Fruit fly (Drosophila melanogaster) whole organism, embryonic: ENCODE data around the gene CG4593.

ENCODE experiments used
- Aef1 ChIP-seq: fragments of 200-800 bp; sonication (Bioruptor generic); IDR thresholded peaks from 3 replicates; pipeline ENCODE4 v1.3.6; 2022; ENCODE audit warnings: missing biosample characterization, missing genetic modification characterization
- CG10431 ChIP-seq: fragments of 200-800 bp; sonication (Bioruptor generic); optimal IDR thresholded peaks from 3 replicates; lab custom pipeline; 2018; ENCODE audit warnings: missing biosample characterization, mild to moderate bottlenecking, missing genetic modification characterization
- CG15011 ChIP-seq: fragments of 200-800 bp; sonication (Bioruptor generic); optimal IDR thresholded peaks from 3 replicates; lab custom pipeline; 2018; ENCODE audit warnings: missing biosample characterization, mild to moderate bottlenecking, missing genetic modification characterization
- CG15073 ChIP-seq: fragments of 200-800 bp; sonication (Bioruptor generic); optimal IDR thresholded peaks from 2 replicates; lab custom pipeline; 2016; ENCODE audit warnings: missing biosample characterization, missing genetic modification characterization
- CG15269 ChIP-seq: fragments of 200-800 bp; sonication (Bioruptor generic); optimal IDR thresholded peaks from 2 replicates; lab custom pipeline; 2018; ENCODE audit warnings: missing biosample characterization, mild to moderate bottlenecking, missing genetic modification characterization, moderate library complexity
- CG15601 ChIP-seq: fragments of 200-800 bp; sonication (Bioruptor generic); optimal IDR thresholded peaks from 3 replicates; lab custom pipeline; 2019; ENCODE audit warnings: missing biosample characterization, mild to moderate bottlenecking, missing genetic modification characterization, moderate library complexity
- CG16779 ChIP-seq: fragments of 200-800 bp; sonication (Bioruptor generic); IDR thresholded peaks from 2 replicates; pipeline ENCODE4 v1.3.6; 2022; ENCODE audit warnings: missing biosample characterization, missing genetic modification characterization
- CG17912 ChIP-seq: fragments of 200-800 bp; sonication (Bioruptor generic); optimal IDR thresholded peaks from 2 replicates; lab custom pipeline; 2018; ENCODE audit warnings: missing biosample characterization, mild to moderate bottlenecking, missing genetic modification characterization
- CG2120 ChIP-seq: fragments of 200-800 bp; sonication (Bioruptor generic); optimal IDR thresholded peaks from 3 replicates; lab custom pipeline; 2016; ENCODE audit warnings: missing biosample characterization, missing genetic modification characterization
- CG2875 ChIP-seq: fragments of 200-800 bp; sonication (Bioruptor generic); optimal IDR thresholded peaks from 2 replicates; lab custom pipeline; 2017; ENCODE audit warnings: missing biosample characterization, mild to moderate bottlenecking, missing genetic modification characterization, missing genetic modification reagents
- CG3847 ChIP-seq: fragments of 200-800 bp; sonication (Bioruptor generic); IDR thresholded peaks from 2 replicates; pipeline ENCODE4 v1.3.6; 2022; ENCODE audit warnings: missing biosample characterization, missing genetic modification characterization
- CG7372 ChIP-seq: fragments of 200-800 bp; sonication (Bioruptor generic); IDR thresholded peaks from 2 replicates; pipeline ENCODE4 v1.3.6; 2022; ENCODE audit warnings: missing biosample characterization, missing genetic modification characterization
- CG7928 ChIP-seq: fragments of 200-800 bp; sonication (Bioruptor generic); optimal IDR thresholded peaks from 2 replicates; lab custom pipeline; 2017; ENCODE audit warnings: missing biosample characterization, mild to moderate bottlenecking, missing genetic modification characterization
- CG7987 ChIP-seq: fragments of 200-800 bp; sonication (Bioruptor generic); optimal IDR thresholded peaks from 2 replicates; lab custom pipeline; 2018; ENCODE audit warnings: missing biosample characterization, mild to moderate bottlenecking, missing genetic modification characterization, moderate library complexity
- CG9932 ChIP-seq: fragments of 200-800 bp; sonication (Bioruptor generic); IDR thresholded peaks from 2 replicates; pipeline ENCODE4 v1.3.6; 2022; ENCODE audit warnings: missing biosample characterization, missing genetic modification characterization
- Dip2 ChIP-seq: fragments of 200-800 bp; sonication (Bioruptor generic); IDR thresholded peaks from 2 replicates; pipeline ENCODE4 v1.3.6; 2022; ENCODE audit warnings: missing biosample characterization, missing genetic modification characterization
- Fer1 ChIP-seq: fragments of 200-800 bp; sonication (Bioruptor generic); optimal IDR thresholded peaks from 2 replicates; lab custom pipeline; 2017; ENCODE audit warnings: missing biosample characterization, mild to moderate bottlenecking, missing genetic modification characterization
- H2.0 ChIP-seq: fragments of 200-800 bp; sonication (Bioruptor generic); IDR thresholded peaks from 2 replicates; pipeline ENCODE4 v1.3.6; 2022; ENCODE audit warnings: missing biosample characterization, missing genetic modification characterization
- HLH3B ChIP-seq: fragments of 200-800 bp; sonication (Bioruptor generic); IDR thresholded peaks from 2 replicates; pipeline ENCODE4 v1.3.6; 2022; ENCODE audit warnings: missing biosample characterization, missing genetic modification characterization
- Mad ChIP-seq: fragments of 200-800 bp; sonication (Bioruptor generic); optimal IDR thresholded peaks from 2 replicates; lab custom pipeline; 2016; ENCODE audit warnings: missing biosample characterization, missing genetic modification characterization
- Nf-YB ChIP-seq: fragments of 200-800 bp; sonication (Bioruptor generic); optimal IDR thresholded peaks from 3 replicates; lab custom pipeline; 2019; ENCODE audit warnings: missing biosample characterization, mild to moderate bottlenecking, missing genetic modification characterization, moderate library complexity
- Stat92E ChIP-seq, 3 experiments: fragments of >200 bp in 2 of 3; fragments of 200-800 bp in 1 of 3; sonication (Bioruptor generic) in 1 of 3; optimal IDR thresholded peaks; 2 replicates each; lab custom pipeline; 2017 to 2019; ENCODE audit warnings: missing biosample characterization in 3 of 3, missing genetic modification characterization in 3 of 3, mild to moderate bottlenecking in 1 of 3, moderate library complexity in 1 of 3
- Vsx1 ChIP-seq: fragments of 200-800 bp; sonication (Bioruptor generic); optimal IDR thresholded peaks from 2 replicates; lab custom pipeline; 2017; ENCODE audit warnings: missing biosample characterization, mild to moderate bottlenecking, missing genetic modification characterization, missing genetic modification reagents
- br ChIP-seq: fragments of >200 bp; optimal IDR thresholded peaks from 2 replicates; lab custom pipeline; 2017
- ci ChIP-seq: fragments of 200-800 bp; sonication (Bioruptor generic); IDR thresholded peaks from 3 replicates; pipeline ENCODE4 v1.3.6; 2022; ENCODE audit warnings: missing biosample characterization, missing genetic modification characterization
- corto ChIP-seq: fragments of 200-800 bp; sonication (Bioruptor generic); optimal IDR thresholded peaks from 2 replicates; lab custom pipeline; 2016; ENCODE audit warnings: missing biosample characterization, mild to moderate bottlenecking, missing genetic modification characterization, moderate library complexity
- dan ChIP-seq: fragments of 200-800 bp; sonication (Bioruptor generic); IDR thresholded peaks from 2 replicates; pipeline ENCODE4 v1.3.6; 2022; ENCODE audit warnings: missing biosample characterization, missing genetic modification characterization
- dm ChIP-seq: fragments of 200-800 bp; sonication (Bioruptor generic); optimal IDR thresholded peaks from 3 replicates; lab custom pipeline; 2016; ENCODE audit warnings: missing biosample characterization, missing genetic modification characterization
- dysf ChIP-seq: fragments of 200-800 bp; sonication (Bioruptor generic); IDR thresholded peaks from 3 replicates; pipeline ENCODE4 v1.3.6; 2022; ENCODE audit warnings: missing biosample characterization, missing genetic modification characterization
- emc ChIP-seq: fragments of 200-800 bp; sonication (Bioruptor generic); optimal IDR thresholded peaks from 2 replicates; lab custom pipeline; 2016; ENCODE audit warnings: missing biosample characterization, missing genetic modification characterization
- fu2 ChIP-seq: fragments of 200-800 bp; sonication (Bioruptor generic); optimal IDR thresholded peaks from 2 replicates; lab custom pipeline; 2016; ENCODE audit warnings: missing biosample characterization, missing genetic modification characterization
- gt ChIP-seq: fragments of 200-800 bp; sonication (Bioruptor generic); IDR thresholded peaks from 2 replicates; pipeline ENCODE4 v1.3.6; 2022; ENCODE audit warnings: missing biosample characterization, missing genetic modification characterization
- klu ChIP-seq: fragments of 200-800 bp; sonication (Bioruptor generic); IDR thresholded peaks from 2 replicates; pipeline ENCODE4 v1.3.6; 2022; ENCODE audit warnings: missing biosample characterization, missing genetic modification characterization
- lilli ChIP-seq: fragments of 200-800 bp; sonication (Bioruptor generic); optimal IDR thresholded peaks from 3 replicates; lab custom pipeline; 2016; ENCODE audit warnings: missing biosample characterization, missing genetic modification characterization
- mld ChIP-seq: fragments of 200-800 bp; sonication (Bioruptor generic); IDR thresholded peaks from 3 replicates; pipeline ENCODE4 v1.3.6; 2022; ENCODE audit warnings: missing biosample characterization, missing genetic modification characterization; ENCODE audit not compliant: partially characterized antibody
- nau ChIP-seq: fragments of 200-800 bp; sonication (Bioruptor generic); optimal IDR thresholded peaks from 3 replicates; lab custom pipeline; 2017; ENCODE audit warnings: missing biosample characterization, mild to moderate bottlenecking, missing genetic modification characterization, missing genetic modification reagents
- nerfin-1 ChIP-seq: fragments of 200-800 bp; sonication (Bioruptor generic); optimal IDR thresholded peaks from 3 replicates; lab custom pipeline; 2019; ENCODE audit warnings: missing biosample characterization, mild to moderate bottlenecking, missing genetic modification characterization, moderate library complexity
- pan ChIP-seq, 4 experiments: fragments of >200 bp in 3 of 4; fragments of 200-800 bp in 1 of 4; sonication (Bioruptor generic) in 1 of 4; optimal IDR thresholded peaks in 3 of 4; IDR thresholded peaks in 1 of 4; 2 replicates each; pipeline versions ENCODE4 v1.3.6 to Lab custom; 2017 to 2022; ENCODE audit warnings: missing biosample characterization in 2 of 4, missing genetic modification characterization in 2 of 4, mixed read lengths in 1 of 4
- pfk ChIP-seq: fragments of 200-800 bp; sonication (Bioruptor generic); optimal IDR thresholded peaks from 2 replicates; lab custom pipeline; 2018; ENCODE audit warnings: missing biosample characterization, mild to moderate bottlenecking, missing genetic modification characterization, moderate library complexity
- pros ChIP-seq: fragments of 200-800 bp; sonication (Bioruptor generic); optimal IDR thresholded peaks from 3 replicates; lab custom pipeline; 2019; ENCODE audit warnings: missing biosample characterization, mild to moderate bottlenecking, missing genetic modification characterization, moderate library complexity
- repo ChIP-seq: fragments of 200-800 bp; sonication (Bioruptor generic); optimal IDR thresholded peaks from 2 replicates; lab custom pipeline; 2016; ENCODE audit warnings: missing biosample characterization, missing genetic modification characterization
- scrt ChIP-seq: fragments of 200-800 bp; sonication (Bioruptor generic); optimal IDR thresholded peaks from 2 replicates; lab custom pipeline; 2018; ENCODE audit warnings: missing biosample characterization, mild to moderate bottlenecking, missing genetic modification characterization, moderate library complexity
- seq ChIP-seq: fragments of 200-800 bp; sonication (Bioruptor generic); IDR thresholded peaks from 2 replicates; pipeline ENCODE4 v1.3.6; 2022; ENCODE audit warnings: missing biosample characterization, missing genetic modification characterization
- slbo ChIP-seq: fragments of 200-800 bp; sonication (Bioruptor generic); IDR thresholded peaks from 2 replicates; pipeline ENCODE4 v1.3.6; 2022; ENCODE audit warnings: missing biosample characterization, missing genetic modification characterization
- sug ChIP-seq: fragments of 200-800 bp; optimal IDR thresholded peaks from 2 replicates; lab custom pipeline; 2019; ENCODE audit warnings: missing biosample characterization, mild to moderate bottlenecking, missing genetic modification characterization, moderate library complexity
- tna ChIP-seq: fragments of 200-800 bp; sonication (Bioruptor generic); IDR thresholded peaks from 2 replicates; pipeline ENCODE4 v1.3.6; 2022; ENCODE audit warnings: missing biosample characterization, missing genetic modification characterization; ENCODE audit not compliant: partially characterized antibody
- usp ChIP-seq: fragments of >200 bp; optimal IDR thresholded peaks from 2 replicates; lab custom pipeline; 2017; ENCODE audit warnings: missing biosample characterization, missing genetic modification characterization

The CG4593 gene

dm6 chrX:7013320-7014214 lies at the start of gene CG4593, which contains the start of gene CG3032 (continued):
- no peak for TF ChIP-seq corto (GFP tag; lab: Kevin White, UChicago)
- TF ChIP-seq CG7928 (GFP tag; lab: Kevin White, UChicago): peak; percentile 47
- peak; percentile 92 for TF ChIP-seq Aef1 (GFP tag; lab: Robert Waterston, UW)
- peak; percentile 83 for TF ChIP-seq klu
- peak; percentile 65 for TF ChIP-seq Fer1 (GFP tag; lab: Kevin White, UChicago)
- peak; percentile 77 for TF ChIP-seq CG16779
- TF ChIP-seq gt: 0 out of 2 replicates have a peak, but pooled peaks have one; percentile 32
- peak; percentile 55 for TF ChIP-seq nerfin-1 (tag; lab: Kevin White, UChicago)
- TF ChIP-seq Mad: peak; percentile 66
- peak; percentile 85 for TF ChIP-seq CG7372
- TF ChIP-seq lilli: peak; percentile 89
- no peak for TF ChIP-seq dm
- peak; percentile 38 for TF ChIP-seq emc (GFP tag; lab: Kevin White, UChicago)
- TF ChIP-seq sug (tag; lab: Kevin White, UChicago): peak; percentile 51
- TF ChIP-seq Dip2 (GFP tag; lab: Robert Waterston, UW): no peak; the same call in 1 of the 2 replicates
- peak; percentile 19 for TF ChIP-seq Vsx1 (GFP tag; lab: Kevin White, UChicago)
- peak; percentile 48; the same call in 1 of the 2 replicates for TF ChIP-seq dan (GFP tag; lab: Robert Waterston, UW)
- peak; percentile 68 for TF ChIP-seq scrt (GFP tag; lab: Kevin White, UChicago)
- peak; percentile 81 for TF ChIP-seq CG15269 (tag; lab: Kevin White, UChicago)
- TF ChIP-seq CG15011 (GFP tag; lab: Kevin White, UChicago): peak; percentile 61
- peak; percentile 96 for TF ChIP-seq slbo (GFP tag; lab: Robert Waterston, UW)
- peak; percentile 83 for TF ChIP-seq seq (GFP tag; lab: Robert Waterston, UW)
- peak; percentile 86 for TF ChIP-seq H2.0 (GFP tag; lab: Robert Waterston, UW)
- TF ChIP-seq Stat92E (GFP tag; optimal IDR thresholded peaks at IDR 0.05; lab: Kevin White, UChicago): peak in 1 of 3 experiments; percentile 32
- peak; percentile 93 for TF ChIP-seq CG9932
- TF ChIP-seq fu2 (GFP tag; lab: Kevin White, UChicago): peak; percentile 73
- TF ChIP-seq CG3847 (GFP tag; lab: Robert Waterston, UW): peak; percentile 82
- TF ChIP-seq pfk (GFP tag; lab: Kevin White, UChicago): no peak
- no peak for TF ChIP-seq mld (GFP tag; lab: Robert Waterston, UW)
- no peak for TF ChIP-seq CG15073 (GFP tag; lab: Kevin White, UChicago)
- TF ChIP-seq nau (GFP tag; lab: Kevin White, UChicago): peak; percentile 31
- TF ChIP-seq CG17912: no peak
- no peak for TF ChIP-seq CG10431
- no peak for TF ChIP-seq repo (GFP tag; lab: Kevin White, UChicago)
- TF ChIP-seq pros: no peak
- TF ChIP-seq HLH3B (GFP tag; lab: Robert Waterston, UW): peak; percentile 88
- TF ChIP-seq tna (GFP tag; lab: Robert Waterston, UW): no peak
- TF ChIP-seq CG2120 (GFP tag; lab: Kevin White, UChicago): peak; percentile 94
- peak; percentile 64 for TF ChIP-seq CG15601 (tag; lab: Kevin White, UChicago)
- no peak for TF ChIP-seq usp (GFP tag; lab: Kevin White, UChicago)
- TF ChIP-seq br: no peak
- peak; percentile 16 for TF ChIP-seq CG2875 (GFP tag; lab: Kevin White, UChicago)
- peak; percentile 92 for TF ChIP-seq dysf (GFP tag; lab: Robert Waterston, UW)
- peak; percentile 89 for TF ChIP-seq ci
- TF ChIP-seq pan (optimal IDR thresholded peaks at IDR 0.05; lab: Kevin White, UChicago): no peak
- peak in 1 of 2 experiments; percentile 94 for TF ChIP-seq pan (GFP tag; optimal IDR thresholded peaks at IDR 0.05 in 1 of 2, IDR thresholded peaks at IDR 0.05 in 1 of 2)
- TF ChIP-seq CG7987 (GFP tag; lab: Kevin White, UChicago): peak; percentile 54
- peak; percentile 47 for TF ChIP-seq Nf-YB (GFP tag; lab: Kevin White, UChicago)
